Fruit fly (Drosophila melanogaster): ENCODE results near the gene CG6693.

DNA sequence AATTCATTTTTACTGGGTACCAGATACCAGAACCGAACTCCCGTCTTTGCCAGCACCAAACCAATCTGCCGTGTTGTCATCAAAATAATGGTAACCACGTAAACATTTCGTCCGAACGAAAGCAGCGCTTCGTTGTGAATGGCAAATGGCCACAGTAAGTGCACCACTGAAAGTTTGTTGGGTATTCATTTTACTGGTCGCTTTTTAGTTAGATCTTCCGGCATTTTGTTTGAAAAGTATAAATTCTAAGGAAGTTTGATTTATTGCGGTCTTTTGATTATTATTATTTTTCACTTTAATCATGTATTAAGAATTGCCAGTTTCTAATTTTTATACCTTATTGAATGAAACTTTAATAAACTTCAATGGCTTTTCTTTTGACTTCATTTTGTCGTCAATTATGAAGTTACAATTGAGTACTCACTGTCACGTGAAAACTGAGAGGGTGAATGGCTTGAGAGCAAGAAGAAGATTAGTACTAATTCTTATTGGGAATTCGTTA lies 6.9 kb downstream of the CG6693 start, which contains the start of gene ZnT86D:
- no peak for TF ChIP-seq CG13204 (GFP tag; optimal IDR thresholded peaks at IDR 0.05)
- no peak for TF ChIP-seq CG14655 (GFP tag; optimal IDR thresholded peaks at IDR 0.05)
- TF ChIP-seq D1 (tag; optimal IDR thresholded peaks at IDR 0.05) = no peak
- no peak for TF ChIP-seq CG10348 (GFP tag; IDR thresholded peaks at IDR 0.05)
- peak; percentile 33 for TF ChIP-seq EcR (GFP tag; optimal IDR thresholded peaks at IDR 0.05)

All from whole organism, pupa.